Fruit fly (Drosophila melanogaster) whole organism, wandering third instar larva: Measurements from ENCODE around the gene CG31697.
A peak's percentile ranks its signal among the peaks of the same experiment; 100 is the strongest.

ENCODE experiments used
- CG32264 ChIP-seq: fragments of 200-800 bp; sonication (Bioruptor generic); optimal IDR thresholded peaks from 2 replicates; lab custom pipeline; 2016; ENCODE audit warnings: missing biosample characterization, missing genetic modification characterization
- Hnf4 ChIP-seq: fragments of 200-800 bp; sonication (Bioruptor generic); optimal IDR thresholded peaks from 2 replicates; lab custom pipeline; 2016; ENCODE audit warnings: missing biosample characterization, mild to moderate bottlenecking, missing genetic modification characterization
- Hr83 ChIP-seq: fragments of 200-300 bp; sonication (Bioruptor generic); optimal IDR thresholded peaks from 2 replicates; lab custom pipeline; 2016; ENCODE audit warnings: missing biosample characterization, mild to moderate bottlenecking, missing genetic modification characterization, moderate library complexity; ENCODE audit not compliant: poor library complexity, severe bottlenecking
- Mio ChIP-seq: sonication (Bioruptor generic); optimal IDR thresholded peaks from 2 replicates; lab custom pipeline; 2016; ENCODE audit warnings: missing biosample characterization, missing genetic modification characterization
- brk ChIP-seq: fragments of 200-800 bp; sonication (Bioruptor generic); optimal IDR thresholded peaks from 2 replicates; lab custom pipeline; 2016; ENCODE audit warnings: missing biosample characterization, mild to moderate bottlenecking, missing genetic modification characterization
- dmrt93B ChIP-seq: fragments of 200-800 bp; sonication (Bioruptor generic); optimal IDR thresholded peaks from 2 replicates; lab custom pipeline; 2018; ENCODE audit warnings: missing biosample characterization, mild to moderate bottlenecking, missing genetic modification characterization
- dsf ChIP-seq: sonication (Bioruptor generic); optimal IDR thresholded peaks from 2 replicates; lab custom pipeline; 2016; ENCODE audit warnings: missing biosample characterization, missing genetic modification characterization, borderline replicate concordance
- fru ChIP-seq: fragments of 200-800 bp; sonication (Bioruptor generic); optimal IDR thresholded peaks from 3 replicates; lab custom pipeline; 2016; ENCODE audit warnings: missing biosample characterization, mild to moderate bottlenecking, missing genetic modification characterization
- h ChIP-seq: fragments of 200-800 bp; sonication (Bioruptor generic); optimal IDR thresholded peaks from 3 replicates; lab custom pipeline; 2016; ENCODE audit warnings: missing biosample characterization, mild to moderate bottlenecking, missing genetic modification characterization
- lola ChIP-seq: fragments of >200 bp; optimal IDR thresholded peaks from 2 replicates; lab custom pipeline; 2017; ENCODE audit warnings: missing biosample characterization, missing genetic modification characterization
- pan ChIP-seq: fragments of >200 bp; optimal IDR thresholded peaks from 2 replicates; lab custom pipeline; 2017
- psq ChIP-seq: fragments of 200-800 bp; sonication (Bioruptor generic); optimal IDR thresholded peaks from 3 replicates; lab custom pipeline; 2017; ENCODE audit warnings: missing biosample characterization, mild to moderate bottlenecking, missing genetic modification characterization, moderate library complexity
- sage ChIP-seq: fragments of 200-800 bp; sonication (Bioruptor generic); optimal IDR thresholded peaks from 2 replicates; lab custom pipeline; 2016; ENCODE audit warnings: missing biosample characterization, mild to moderate bottlenecking, missing genetic modification characterization
- woc ChIP-seq: sonication (Bioruptor generic); optimal IDR thresholded peaks from 2 replicates; lab custom pipeline; 2016; ENCODE audit warnings: missing biosample characterization, mild to moderate bottlenecking, missing genetic modification characterization

DNA sequence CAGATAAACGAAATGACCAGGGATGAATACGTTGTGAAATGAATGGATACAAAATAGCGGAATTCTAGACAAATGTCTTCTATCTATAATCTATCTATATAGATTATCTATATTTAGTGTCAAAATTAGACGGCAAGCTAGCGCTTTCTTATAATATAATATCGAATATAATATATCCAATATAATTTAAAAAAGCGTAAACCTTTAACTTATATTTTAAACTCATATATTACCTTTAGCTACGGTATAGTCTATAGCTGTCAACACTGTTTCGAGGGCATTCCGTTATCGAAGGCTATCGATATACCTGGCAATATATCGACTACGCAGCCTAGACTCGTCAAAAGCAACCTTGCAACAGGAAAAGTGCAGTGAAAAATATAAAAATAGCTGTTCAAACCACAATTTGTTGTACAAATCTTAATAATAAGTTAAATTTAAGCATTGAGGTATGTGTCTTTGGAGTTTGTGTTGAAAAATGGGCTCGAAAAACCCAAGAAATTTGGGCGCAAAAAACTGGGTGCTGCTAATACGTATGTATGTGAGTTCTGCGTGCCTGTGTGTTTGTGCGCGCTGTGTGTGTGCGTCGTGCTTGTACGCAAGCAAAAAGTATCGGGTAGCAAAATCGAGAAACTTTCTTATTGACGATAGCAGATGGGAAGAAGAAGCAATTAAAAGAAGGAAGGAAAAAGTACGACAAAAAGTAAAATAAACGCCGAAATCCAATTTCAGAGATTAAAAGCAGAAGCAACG, 42.1 kb upstream of the CG31697 start, which contains the start of the genes swm and Ctu2:
- TF ChIP-seq pan (lab: Kevin White, UChicago) (no peak), dsf (GFP tag; lab: Kevin White, UChicago) (no peak), Hnf4 (GFP tag; lab: Kevin White, UChicago) (no peak), fru (GFP tag; lab: Kevin White, UChicago) (no peak), psq (GFP tag; lab: Kevin White, UChicago) (peak; percentile 52), brk (GFP tag; lab: Kevin White, UChicago) (no peak), woc (no peak), dmrt93B (GFP tag; lab: Kevin White, UChicago) (no peak), h (GFP tag; lab: Kevin White, UChicago) (no peak), CG32264 (GFP tag; lab: Kevin White, UChicago) (no peak), Mio (no peak), sage (no peak), lola (GFP tag; lab: Kevin White, UChicago) (no peak), Hr83 (GFP tag; lab: Kevin White, UChicago) (no peak)
